Fruit fly (Drosophila melanogaster): ENCODE results near the gene Tm2.

Gene Tm2

dm6 chr3R:15286024-15286692, 23.8 kb upstream of the Tm2 start (continued):
- TF ChIP-seq CG14441 (GFP tag; IDR thresholded peaks at IDR 0.05) (no peak), CG9609 (GFP tag; optimal IDR thresholded peaks at IDR 0.05) (peak; percentile 32), jigr1 (GFP tag; IDR thresholded peaks at IDR 0.05) (no peak), CG31365 (tag; optimal IDR thresholded peaks at IDR 0.05) (no peak), gsb (GFP tag; IDR thresholded peaks at IDR 0.05) (no peak), bcd (GFP tag; optimal IDR thresholded peaks at IDR 0.05) (no peak), Atf6 (GFP tag; IDR thresholded peaks at IDR 0.05) (no peak), Sin3A (optimal IDR thresholded peaks at IDR 0.05) (no peak), sisA (GFP tag; IDR thresholded peaks at IDR 0.05) (no peak), run (tag; optimal IDR thresholded peaks at IDR 0.05) (no peak), CG10543 (GFP tag; optimal IDR thresholded peaks at IDR 0.05) (peak; percentile 16), Hsf (GFP tag; optimal IDR thresholded peaks at IDR 0.05) (no peak), CG18262 (tag; optimal IDR thresholded peaks at IDR 0.05) (no peak), CG7928 (GFP tag; optimal IDR thresholded peaks at IDR 0.05) (no peak), CG2889 (GFP tag; IDR thresholded peaks at IDR 0.05) (no peak), HLH4C (GFP tag; IDR thresholded peaks at IDR 0.05; ENCODE audit: partially characterized antibody) (no peak), CG1647 (GFP tag; optimal IDR thresholded peaks at IDR 0.05) (no peak), CG18476 (GFP tag; optimal IDR thresholded peaks at IDR 0.05) (no peak), fd102C (GFP tag; optimal IDR thresholded peaks at IDR 0.05) (no peak), slbo (GFP tag; IDR thresholded peaks at IDR 0.05) (no peak), tna (GFP tag; IDR thresholded peaks at IDR 0.05; ENCODE audit: partially characterized antibody) (no peak), usp (GFP tag; optimal IDR thresholded peaks at IDR 0.05) (no peak), CG4424 (GFP tag; optimal IDR thresholded peaks at IDR 0.05) (no peak), Hr39 (optimal IDR thresholded peaks at IDR 0.05) (no peak), Opbp (GFP tag; IDR thresholded peaks at IDR 0.05; ENCODE audit: partially characterized antibody) (no peak), gsb-n (tag; optimal IDR thresholded peaks at IDR 0.05) (no peak), CG11695 (GFP tag; IDR thresholded peaks at IDR 0.05) (no peak), Dip3 (GFP tag; optimal IDR thresholded peaks at IDR 0.05) (no peak), mld (GFP tag; IDR thresholded peaks at IDR 0.05; ENCODE audit: partially characterized antibody) (no peak), gce (GFP tag; IDR thresholded peaks at IDR 0.05) (no peak), CG12659 (GFP tag; optimal IDR thresholded peaks at IDR 0.05) (peak; percentile 22), CG34422 (GFP tag; IDR thresholded peaks at IDR 0.05) (no peak), lov (optimal IDR thresholded peaks at IDR 0.05) (no peak), lov (GFP tag; IDR thresholded peaks at IDR 0.05) (no peak), CG17612 (GFP tag; IDR thresholded peaks at IDR 0.05) (no peak), Side (GFP tag; optimal IDR thresholded peaks at IDR 0.05) (no peak), CG4360 (GFP tag; IDR thresholded peaks at IDR 0.05) (no peak), CG7372 (GFP tag; IDR thresholded peaks at IDR 0.05) (no peak), Myb (GFP tag; optimal IDR thresholded peaks at IDR 0.05) (peak; percentile 71), sna (GFP tag; IDR thresholded peaks at IDR 0.05; ENCODE audit: partially characterized antibody) (no peak), bigmax (GFP tag; optimal IDR thresholded peaks at IDR 0.05) (no peak), gt (GFP tag; IDR thresholded peaks at IDR 0.05) (no peak), az2 (GFP tag; optimal IDR thresholded peaks at IDR 0.05) (no peak), CHES-1-like (GFP tag; optimal IDR thresholded peaks at IDR 0.05) (no peak), slou (GFP tag; optimal IDR thresholded peaks at IDR 0.05) (no peak), CG11504 (tag; optimal IDR thresholded peaks at IDR 0.05) (peak; percentile 21), CG7987 (GFP tag; optimal IDR thresholded peaks at IDR 0.05) (no peak), Rx (GFP tag; IDR thresholded peaks at IDR 0.05) (no peak), Eip74EF (GFP tag; optimal IDR thresholded peaks at IDR 0.05) (no peak), CG12744 (GFP tag; optimal IDR thresholded peaks at IDR 0.05) (no peak), klu (GFP tag; IDR thresholded peaks at IDR 0.05) (no peak), YL-1 (GFP tag; optimal IDR thresholded peaks at IDR 0.05) (no peak)
